Worm (Caenorhabditis elegans): Measurements from ENCODE around the gene ZK688.1.

ce11 chrIII:7872776-7873175, 36.6 kb upstream of the ZK688.1 start:
- TF ChIP-seq rnt-1 (tag; optimal IDR thresholded peaks at IDR 0.05) (no peak), lin-11 (tag; optimal IDR thresholded peaks at IDR 0.05) (no peak)

Data from whole organism, late embryonic.